Fruit fly (Drosophila melanogaster): Measurements from ENCODE around the gene CG15550.

Gene CG15550

DNA sequence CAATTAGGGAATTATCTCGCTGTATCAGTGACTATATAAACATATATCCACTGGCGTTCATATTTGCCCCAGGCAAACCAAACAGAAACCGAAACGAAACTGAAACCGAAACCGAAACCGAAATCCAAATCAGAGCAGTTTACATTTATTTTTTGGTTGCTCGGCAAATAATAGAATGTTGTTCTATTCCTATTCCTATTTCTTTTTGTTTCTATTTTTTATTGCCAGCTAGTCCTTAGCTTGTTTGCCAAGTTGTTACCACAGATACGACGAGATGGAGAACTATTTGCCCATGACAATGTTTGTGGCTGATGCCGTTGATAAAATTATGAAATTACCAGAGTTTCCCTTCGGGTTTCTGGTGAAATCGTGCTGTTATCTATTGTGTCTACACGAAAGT, 18.0 kb downstream of the CG15550 start:
- TF ChIP-seq CG8478 (optimal IDR thresholded peaks at IDR 0.05), result no peak
- TF ChIP-seq usp (GFP tag; optimal IDR thresholded peaks at IDR 0.05), result no peak
- no peak for TF ChIP-seq EcR (GFP tag; optimal IDR thresholded peaks at IDR 0.05)
- no peak for TF ChIP-seq psq (optimal IDR thresholded peaks at IDR 0.05)
- no peak for TF ChIP-seq Dll (optimal IDR thresholded peaks at IDR 0.05)
- no peak for TF ChIP-seq pan (optimal IDR thresholded peaks at IDR 0.05)

dm6 chr3R:30916024-30916423, 20.9 kb downstream of the CG15550 start:
- TF ChIP-seq pan (optimal IDR thresholded peaks at IDR 0.05) (no peak), usp (GFP tag; optimal IDR thresholded peaks at IDR 0.05) (no peak), Dll (optimal IDR thresholded peaks at IDR 0.05) (no peak), psq (optimal IDR thresholded peaks at IDR 0.05) (no peak), CG8478 (optimal IDR thresholded peaks at IDR 0.05) (no peak), EcR (GFP tag; optimal IDR thresholded peaks at IDR 0.05) (no peak)

- TF ChIP-seq pan (optimal IDR thresholded peaks at IDR 0.05), result no peak
- no peak for TF ChIP-seq Dll (optimal IDR thresholded peaks at IDR 0.05)
- TF ChIP-seq CG8478 (optimal IDR thresholded peaks at IDR 0.05), result no peak
- no peak for TF ChIP-seq EcR (GFP tag; optimal IDR thresholded peaks at IDR 0.05)
- TF ChIP-seq psq (optimal IDR thresholded peaks at IDR 0.05), result no peak
- no peak for TF ChIP-seq usp (GFP tag; optimal IDR thresholded peaks at IDR 0.05)
Measured at dm6 chr3R:30915235-30915634, 21.7 kb downstream of the CG15550 start.

- no peak for TF ChIP-seq psq (optimal IDR thresholded peaks at IDR 0.05)
- no peak for TF ChIP-seq CG8478 (optimal IDR thresholded peaks at IDR 0.05)
- no peak for TF ChIP-seq EcR (GFP tag; optimal IDR thresholded peaks at IDR 0.05)
- TF ChIP-seq pan (optimal IDR thresholded peaks at IDR 0.05), result no peak
- no peak for TF ChIP-seq usp (GFP tag; optimal IDR thresholded peaks at IDR 0.05)
- TF ChIP-seq Dll (optimal IDR thresholded peaks at IDR 0.05), result no peak
Measured at dm6 chr3R:30913704-30914103, 23.2 kb downstream of the CG15550 start.

DNA sequence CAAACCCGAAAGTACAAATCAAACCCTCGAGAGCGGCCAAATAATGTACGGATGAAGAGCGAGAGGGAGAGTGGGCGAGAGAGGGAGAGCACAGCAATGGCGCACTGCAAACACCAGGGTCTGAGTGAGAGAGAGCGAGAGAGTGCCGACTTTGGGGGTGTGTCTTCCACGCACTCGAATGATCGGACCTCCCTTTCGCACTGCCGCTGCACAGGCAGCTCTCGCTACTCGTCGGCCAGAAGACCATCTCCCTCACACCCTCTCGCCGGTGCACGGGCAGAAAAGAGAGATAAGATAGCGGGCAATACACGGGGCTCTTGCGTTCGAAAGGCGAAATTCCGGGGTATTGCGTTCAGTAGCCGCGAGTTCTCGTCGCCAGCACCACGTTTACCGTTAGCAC, 24.5 kb downstream of the CG15550 start, which contains the start of gene Ptx1:
Gene Ptx1, plus strand, starts transcription at position 353 of the 400 bp plus-strand sequence.
- TF ChIP-seq CG8478 (optimal IDR thresholded peaks at IDR 0.05) (peak; percentile 94), Dll (optimal IDR thresholded peaks at IDR 0.05) (peak; percentile 65), psq (optimal IDR thresholded peaks at IDR 0.05) (no peak), pan (optimal IDR thresholded peaks at IDR 0.05) (no peak), usp (GFP tag; optimal IDR thresholded peaks at IDR 0.05) (no peak), EcR (GFP tag; optimal IDR thresholded peaks at IDR 0.05) (no peak)

- no peak for TF ChIP-seq usp (GFP tag; optimal IDR thresholded peaks at IDR 0.05)
- no peak for TF ChIP-seq pan (optimal IDR thresholded peaks at IDR 0.05)
- no peak for TF ChIP-seq psq (optimal IDR thresholded peaks at IDR 0.05)
- no peak for TF ChIP-seq CG8478 (optimal IDR thresholded peaks at IDR 0.05)
- no peak for TF ChIP-seq EcR (GFP tag; optimal IDR thresholded peaks at IDR 0.05)
- TF ChIP-seq Dll (optimal IDR thresholded peaks at IDR 0.05), result no peak
Measured at dm6 chr3R:30909840-30910239, 27.1 kb downstream of the CG15550 start.

DNA sequence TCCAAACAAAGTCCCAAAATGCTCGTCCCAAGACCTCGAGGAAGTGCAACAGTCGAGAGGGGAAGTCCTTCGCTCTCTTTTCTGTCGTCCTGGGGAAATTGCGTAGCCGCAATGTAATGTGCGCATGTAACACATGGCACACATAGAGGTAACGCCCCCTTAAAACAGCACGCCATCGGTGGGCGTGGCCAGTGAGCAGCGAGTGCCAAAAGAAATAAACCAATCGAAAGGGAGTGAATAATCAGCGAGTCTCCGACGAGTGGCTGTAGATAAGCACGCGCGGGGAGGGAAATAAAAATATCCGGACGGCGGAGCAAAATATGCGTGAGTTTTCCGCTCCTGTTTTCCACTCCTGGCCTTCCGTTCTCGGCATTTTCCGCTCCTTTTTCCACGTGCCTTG, 27.9 kb downstream of the CG15550 start:
- TF ChIP-seq usp (GFP tag; optimal IDR thresholded peaks at IDR 0.05), result no peak

- no peak for TF ChIP-seq pan (optimal IDR thresholded peaks at IDR 0.05)
- no peak for TF ChIP-seq CG8478 (optimal IDR thresholded peaks at IDR 0.05)
- TF ChIP-seq psq (optimal IDR thresholded peaks at IDR 0.05), result no peak
- TF ChIP-seq Dll (optimal IDR thresholded peaks at IDR 0.05), result no peak
- no peak for TF ChIP-seq EcR (GFP tag; optimal IDR thresholded peaks at IDR 0.05)
- TF ChIP-seq usp (GFP tag; optimal IDR thresholded peaks at IDR 0.05), result no peak
Measured at dm6 chr3R:30903994-30904393, 32.9 kb downstream of the CG15550 start.

DNA sequence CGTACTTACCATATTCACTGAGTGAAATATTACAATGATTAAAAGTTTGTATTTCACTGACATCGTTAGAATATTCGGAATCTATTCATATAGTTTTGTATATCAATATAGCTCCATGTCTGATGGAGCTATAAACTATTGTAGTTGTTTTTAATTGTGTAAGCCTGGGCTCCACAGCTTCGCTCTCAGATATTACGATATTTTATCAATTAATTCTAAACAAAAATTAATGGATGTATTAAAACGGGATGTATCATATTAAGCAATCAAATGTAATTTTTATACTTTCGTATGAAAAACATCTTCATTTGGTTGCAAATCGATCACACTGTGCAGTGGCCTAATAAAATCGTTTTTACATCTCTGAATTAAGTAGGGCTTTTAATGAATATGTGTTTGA, 34.8 kb downstream of the CG15550 start, which contains the start of gene CG33483:
Gene CG33483, minus strand, starts transcription at position 101 of the 400 bp plus-strand sequence.
- TF ChIP-seq psq (optimal IDR thresholded peaks at IDR 0.05) (no peak), usp (GFP tag; optimal IDR thresholded peaks at IDR 0.05) (no peak), CG8478 (optimal IDR thresholded peaks at IDR 0.05) (no peak), Dll (optimal IDR thresholded peaks at IDR 0.05) (no peak), pan (optimal IDR thresholded peaks at IDR 0.05) (no peak), EcR (GFP tag; optimal IDR thresholded peaks at IDR 0.05) (no peak)

- TF ChIP-seq psq (optimal IDR thresholded peaks at IDR 0.05) (no peak), EcR (GFP tag; optimal IDR thresholded peaks at IDR 0.05) (no peak), pan (optimal IDR thresholded peaks at IDR 0.05) (no peak), usp (GFP tag; optimal IDR thresholded peaks at IDR 0.05) (no peak), Dll (optimal IDR thresholded peaks at IDR 0.05) (no peak), CG8478 (optimal IDR thresholded peaks at IDR 0.05) (no peak)
Measured at dm6 chr3R:30893738-30894137, 43.2 kb downstream of the CG15550 start, which contains the start of gene Cyp4c3. Cyp4c3 (plus strand) TSS chr3R:30894038.

DNA sequence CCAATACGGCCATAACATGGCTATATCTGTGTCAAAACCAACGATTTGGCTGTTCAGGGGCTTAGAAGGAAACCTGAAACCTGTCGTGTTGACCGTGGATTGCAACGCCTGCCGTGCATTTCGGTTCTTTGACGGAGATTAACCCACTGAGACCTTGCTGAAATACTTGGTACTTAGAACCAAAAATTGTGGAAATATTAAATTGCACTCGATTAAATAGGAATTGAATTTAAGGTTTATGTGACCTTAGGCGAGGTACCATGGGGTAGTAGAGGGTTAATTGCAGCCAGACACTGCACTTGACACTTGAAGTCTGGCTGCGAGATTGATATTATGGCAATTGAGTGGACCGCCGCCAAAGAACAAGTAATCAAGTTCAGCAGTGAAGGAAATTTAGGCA, 46.9 kb downstream of the CG15550 start:
- TF ChIP-seq Dll (optimal IDR thresholded peaks at IDR 0.05) (no peak), usp (GFP tag; optimal IDR thresholded peaks at IDR 0.05) (no peak), psq (optimal IDR thresholded peaks at IDR 0.05) (no peak), EcR (GFP tag; optimal IDR thresholded peaks at IDR 0.05) (no peak), pan (optimal IDR thresholded peaks at IDR 0.05) (no peak), CG8478 (optimal IDR thresholded peaks at IDR 0.05) (no peak)

DNA sequence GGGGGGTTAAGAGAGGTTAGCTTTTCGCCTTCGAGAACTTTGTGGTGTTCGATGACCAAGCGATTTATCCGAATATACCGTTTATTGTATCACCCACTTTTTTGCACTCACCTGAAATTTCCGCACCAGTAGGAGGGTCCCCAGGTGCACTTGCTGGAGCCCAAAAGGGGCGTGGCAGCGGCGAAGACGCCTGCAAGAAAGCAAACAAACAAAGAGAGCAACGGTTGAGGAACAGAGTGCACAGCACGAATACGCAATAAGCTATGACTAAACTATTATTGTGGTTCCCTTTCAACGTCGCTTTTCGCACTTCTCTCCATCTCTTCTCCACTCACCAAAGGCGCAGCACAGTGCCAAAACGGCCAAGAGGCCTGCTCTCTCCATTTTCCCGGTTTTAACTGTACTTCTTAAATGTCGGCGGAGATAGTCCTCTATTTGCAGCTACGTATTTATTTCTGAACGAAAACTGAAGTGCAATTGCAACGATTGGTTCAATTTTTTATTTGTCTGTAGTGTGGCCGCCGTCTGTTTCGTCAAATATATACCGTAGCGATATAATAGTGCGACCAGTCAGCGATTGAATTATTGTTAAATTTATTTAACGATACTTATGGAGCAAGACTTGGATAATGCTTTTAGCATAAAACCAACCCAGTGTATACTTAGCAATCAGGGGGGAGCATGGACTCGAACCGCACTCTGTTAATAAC, 48.2 kb downstream of the CG15550 start, which contains the start of gene Sap-r:
Gene Sap-r, minus strand, starts transcription at position 513 of the 710 bp plus-strand sequence.
- TF ChIP-seq psq (optimal IDR thresholded peaks at IDR 0.05), result no peak
- TF ChIP-seq EcR (GFP tag; optimal IDR thresholded peaks at IDR 0.05), result no peak
- TF ChIP-seq CG8478 (optimal IDR thresholded peaks at IDR 0.05), result no peak
- TF ChIP-seq Dll (optimal IDR thresholded peaks at IDR 0.05), result no peak
- no peak for TF ChIP-seq usp (GFP tag; optimal IDR thresholded peaks at IDR 0.05)
- no peak for TF ChIP-seq pan (optimal IDR thresholded peaks at IDR 0.05)
